Fruit fly (Drosophila melanogaster): ENCODE data around the gene dpr9.

dm6 chr3R:15087043-15087442 lies 10.0 kb upstream of the dpr9 start:
- TF ChIP-seq Crg-1 (GFP tag; optimal IDR thresholded peaks at IDR 0.05) (no peak), cnc (optimal IDR thresholded peaks at IDR 0.05) (no peak), cic (GFP tag; optimal IDR thresholded peaks at IDR 0.05) (no peak), tj (GFP tag; optimal IDR thresholded peaks at IDR 0.05) (peak; percentile 81), bab1 (GFP tag; optimal IDR thresholded peaks at IDR 0.05) (no peak), kay (GFP tag; ENCODE audit: borderline replicate concordance) (no peak), ovo (GFP tag; optimal IDR thresholded peaks at IDR 0.05) (no peak), pad (GFP tag; optimal IDR thresholded peaks at IDR 0.05) (no peak), CG14711 (tag; optimal IDR thresholded peaks at IDR 0.05) (no peak), CG7045 (GFP tag; optimal IDR thresholded peaks at IDR 0.05) (no peak)

Data from whole organism, adult.